Fruit fly (Drosophila melanogaster): ENCODE measurements around the gene Ddr.

Ddr gene

DNA sequence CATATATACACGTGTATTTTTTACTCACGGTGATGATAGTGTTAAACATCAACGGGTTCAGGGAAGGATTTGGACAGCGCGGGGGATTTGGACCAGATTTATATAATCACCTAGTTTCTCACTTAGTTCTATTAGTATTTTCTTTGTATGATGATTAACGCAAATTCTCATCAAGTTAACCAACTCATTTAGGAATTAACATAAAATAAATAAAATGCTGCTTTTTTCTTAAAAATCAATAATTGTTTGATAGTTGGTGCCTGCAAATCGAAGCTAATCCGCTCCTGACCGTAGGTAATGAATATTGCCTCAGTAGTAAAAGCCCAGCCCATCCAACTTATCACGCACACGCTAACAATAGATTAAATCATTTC lies 98.9 kb downstream of the Ddr start (continued):
- TF ChIP-seq CG1024 (GFP tag; IDR thresholded peaks at IDR 0.05) (peak; percentile 41), croc (GFP tag; conservative IDR thresholded peaks at IDR 0.05) (peak; percentile 59; the same call in 2 of the 3 replicates), CG17612 (GFP tag; IDR thresholded peaks at IDR 0.05) (peak; percentile 72), NC2α (GFP tag; optimal IDR thresholded peaks at IDR 0.05) (peak; percentile 27), CG9437 (GFP tag; optimal IDR thresholded peaks at IDR 0.05) (peak; percentile 27), crc (GFP tag; optimal IDR thresholded peaks at IDR 0.05) (peak; percentile 78), CG4730 (GFP tag; IDR thresholded peaks at IDR 0.05) (peak; percentile 74), zfh2 (GFP tag; optimal IDR thresholded peaks at IDR 0.05) (peak; percentile 90), sqz (GFP tag; optimal IDR thresholded peaks at IDR 0.05) (peak; percentile 45), CG12391 (tag; optimal IDR thresholded peaks at IDR 0.05) (peak; percentile 80), schlank (tag; optimal IDR thresholded peaks at IDR 0.05) (peak; percentile 79), Mrtf (GFP tag; IDR thresholded peaks at IDR 0.05) (peak; percentile 82), Awh (GFP tag; IDR thresholded peaks at IDR 0.05) (no peak), Ravus (GFP tag; IDR thresholded peaks at IDR 0.05) (peak; percentile 77), en (GFP tag; optimal IDR thresholded peaks at IDR 0.05) (peak; percentile 48), Atf3 (GFP tag; optimal IDR thresholded peaks at IDR 0.05) (peak; percentile 56), hb (GFP tag; IDR thresholded peaks at IDR 0.05; ENCODE audit: partially characterized antibody) (no peak), wdn (GFP tag; IDR thresholded peaks at IDR 0.05) (peak; percentile 76), ci (GFP tag; IDR thresholded peaks at IDR 0.05) (peak; percentile 47; the same call in 1 of the 3 replicates), org-1 (GFP tag; optimal IDR thresholded peaks at IDR 0.05) (peak; percentile 78), stc (GFP tag; IDR thresholded peaks at IDR 0.05) (peak; percentile 77), bowl (GFP tag; IDR thresholded peaks at IDR 0.05) (no peak), phol (tag; optimal IDR thresholded peaks at IDR 0.05) (peak; percentile 79), CG10462 (GFP tag; optimal IDR thresholded peaks at IDR 0.05) (peak; percentile 68), GATAe (GFP tag; conservative IDR thresholded peaks at IDR 0.05) (peak; percentile 88), hbn (GFP tag; IDR thresholded peaks at IDR 0.05; ENCODE audit: partially characterized antibody) (no peak), Hr39 (optimal IDR thresholded peaks at IDR 0.05) (no peak), CG8944 (GFP tag; optimal IDR thresholded peaks at IDR 0.05) (peak; percentile 62), ERR (GFP tag; optimal IDR thresholded peaks at IDR 0.05) (peak; percentile 66), tin (GFP tag; optimal IDR thresholded peaks at IDR 0.05) (peak; percentile 81), CG4328 (GFP tag; optimal IDR thresholded peaks at IDR 0.05) (peak; percentile 65), CG10209 (GFP tag; optimal IDR thresholded peaks at IDR 0.05) (peak; percentile 82), sens (GFP tag) (peak; percentile 94), nmo (GFP tag; optimal IDR thresholded peaks at IDR 0.05) (peak; percentile 89), pfk (GFP tag; optimal IDR thresholded peaks at IDR 0.05) (no peak), CG8281 (tag; optimal IDR thresholded peaks at IDR 0.05) (peak; percentile 60), hth (optimal IDR thresholded peaks at IDR 0.05) (no peak), CG1832 (GFP tag; optimal IDR thresholded peaks at IDR 0.05) (no peak), CG7928 (GFP tag; optimal IDR thresholded peaks at IDR 0.05) (peak; percentile 52), seq (GFP tag; IDR thresholded peaks at IDR 0.05) (no peak; the same call in 1 of the 2 replicates), Side (GFP tag; optimal IDR thresholded peaks at IDR 0.05) (peak; percentile 54), CG3281 (GFP tag; optimal IDR thresholded peaks at IDR 0.05) (peak; percentile 90), CG15601 (tag; optimal IDR thresholded peaks at IDR 0.05) (peak; percentile 46), toy (GFP tag; IDR thresholded peaks at IDR 0.05) (peak; percentile 82), BtbVII (GFP tag; optimal IDR thresholded peaks at IDR 0.05) (peak; percentile 83), CG7357 (GFP tag; IDR thresholded peaks at IDR 0.05) (peak; percentile 78), Med (GFP tag) (peak; percentile 95), Sin3A (optimal IDR thresholded peaks at IDR 0.05) (no peak), ara (GFP tag; IDR thresholded peaks at IDR 0.05) (peak; percentile 59; the same call in 1 of the 2 replicates), CG7786 (GFP tag; optimal IDR thresholded peaks at IDR 0.05) (peak; percentile 79), Spps (tag; optimal IDR thresholded peaks at IDR 0.05) (peak; percentile 2), Blimp-1 (GFP tag; optimal IDR thresholded peaks at IDR 0.05) (peak; percentile 72), gt (GFP tag; IDR thresholded peaks at IDR 0.05) (peak; percentile 38; the same call in 1 of the 2 replicates)

Data from whole organism, embryonic.